Fruit fly (Drosophila melanogaster): Measurements from ENCODE around the gene mtrm.

- TF ChIP-seq CG34406 (GFP tag; optimal IDR thresholded peaks at IDR 0.05) (no peak), ss (GFP tag; optimal IDR thresholded peaks at IDR 0.05) (no peak)
Observed at dm6 chr3L:8446050-8446781, 33.4 kb downstream of the mtrm start.
